Fruit fly (Drosophila melanogaster) whole organism, embryonic: Measurements from ENCODE around the gene CG33110.

ENCODE experiments used
- BEAF-32 ChIP-seq: fragments of 200-800 bp; sonication (Bioruptor generic); optimal IDR thresholded peaks from 3 replicates; lab custom pipeline; 2017; ENCODE audit warnings: missing biosample characterization, missing genetic modification characterization, mild to moderate bottlenecking, moderate library complexity, missing genetic modification reagents
- CG10959 ChIP-seq: fragments of 200-800 bp; sonication (Bioruptor generic); IDR thresholded peaks from 2 replicates; pipeline ENCODE4 v1.3.6; 2022; ENCODE audit warnings: missing biosample characterization, missing genetic modification characterization
- CG11085 ChIP-seq: fragments of 200-800 bp; sonication (Bioruptor generic); IDR thresholded peaks from 2 replicates; pipeline ENCODE4 v1.3.6; 2022; ENCODE audit warnings: missing biosample characterization, missing genetic modification characterization
- CG11560 ChIP-seq: fragments of 200-800 bp; sonication (Bioruptor generic); IDR thresholded peaks from 3 replicates; pipeline ENCODE4 v1.3.6; 2022; ENCODE audit warnings: missing biosample characterization, missing genetic modification characterization
- CG11723 ChIP-seq: fragments of 200-800 bp; sonication (Bioruptor generic); optimal IDR thresholded peaks from 2 replicates; lab custom pipeline; 2017; ENCODE audit warnings: missing biosample characterization, mild to moderate bottlenecking, missing genetic modification characterization
- CG12155 ChIP-seq: fragments of 200-800 bp; sonication (Bioruptor generic); optimal IDR thresholded peaks from 3 replicates; lab custom pipeline; 2016; ENCODE audit warnings: missing biosample characterization, missing genetic modification characterization
- CG12769 ChIP-seq: fragments of 200-800 bp; sonication (Bioruptor generic); optimal IDR thresholded peaks from 2 replicates; lab custom pipeline; 2019; ENCODE audit warnings: missing biosample characterization, mild to moderate bottlenecking, missing genetic modification characterization, moderate library complexity
- CG12942 ChIP-seq: fragments of 200-800 bp; sonication (Bioruptor generic); optimal IDR thresholded peaks from 3 replicates; lab custom pipeline; 2016; ENCODE audit warnings: missing biosample characterization, missing genetic modification characterization
- CG13775 ChIP-seq: fragments of 200-800 bp; sonication (Bioruptor generic); optimal IDR thresholded peaks from 3 replicates; lab custom pipeline; 2017; ENCODE audit warnings: missing biosample characterization, mild to moderate bottlenecking, missing genetic modification characterization
- CG15479 ChIP-seq: fragments of 200-800 bp; sonication (Bioruptor generic); optimal IDR thresholded peaks from 3 replicates; lab custom pipeline; 2019; ENCODE audit warnings: missing biosample characterization, mild to moderate bottlenecking, missing genetic modification characterization, moderate library complexity
- CG15601 ChIP-seq: fragments of 200-800 bp; sonication (Bioruptor generic); optimal IDR thresholded peaks from 3 replicates; lab custom pipeline; 2019; ENCODE audit warnings: missing biosample characterization, mild to moderate bottlenecking, missing genetic modification characterization, moderate library complexity
- CG1603 ChIP-seq: fragments of 200-800 bp; sonication (Bioruptor generic); optimal IDR thresholded peaks from 2 replicates; lab custom pipeline; 2019; ENCODE audit warnings: missing biosample characterization, mild to moderate bottlenecking, missing genetic modification characterization, moderate library complexity
- CG16863 ChIP-seq: fragments of 200-800 bp; sonication (Bioruptor generic); optimal IDR thresholded peaks from 3 replicates; lab custom pipeline; 2016; ENCODE audit warnings: missing biosample characterization, missing genetic modification characterization
- CG18619 ChIP-seq: fragments of 200-800 bp; sonication (Bioruptor generic); optimal IDR thresholded peaks from 3 replicates; lab custom pipeline; 2017; ENCODE audit warnings: missing biosample characterization, mild to moderate bottlenecking, missing genetic modification characterization
- CG2678 ChIP-seq: fragments of 200-800 bp; sonication (Bioruptor generic); optimal IDR thresholded peaks from 3 replicates; lab custom pipeline; 2019; ENCODE audit warnings: missing biosample characterization, mild to moderate bottlenecking, missing genetic modification characterization, moderate library complexity
- CG31441 ChIP-seq: fragments of 200-800 bp; sonication (Bioruptor generic); IDR thresholded peaks from 2 replicates; pipeline ENCODE4 v1.3.6; 2022; ENCODE audit warnings: missing biosample characterization, missing genetic modification characterization
- CG33213 ChIP-seq: fragments of 200-800 bp; sonication (Bioruptor generic); optimal IDR thresholded peaks from 3 replicates; lab custom pipeline; 2016; ENCODE audit warnings: missing biosample characterization, missing genetic modification characterization
- CG4820 ChIP-seq: fragments of 200-800 bp; sonication (Bioruptor generic); optimal IDR thresholded peaks from 3 replicates; lab custom pipeline; 2016; ENCODE audit warnings: missing biosample characterization, missing genetic modification characterization
- CG6813 ChIP-seq: fragments of 200-800 bp; sonication (Bioruptor generic); optimal IDR thresholded peaks from 2 replicates; lab custom pipeline; 2017; ENCODE audit warnings: missing biosample characterization, missing genetic modification characterization, mild to moderate bottlenecking, moderate library complexity, missing genetic modification reagents
- CG8290 ChIP-seq, 3 experiments: fragments of 200-800 bp; sonication (Bioruptor generic); optimal IDR thresholded peaks; 2 replicates each; lab custom pipeline; 2016 to 2019; ENCODE audit warnings: missing biosample characterization in 3 of 3, missing genetic modification characterization in 3 of 3, mild to moderate bottlenecking in 2 of 3, moderate library complexity in 1 of 3
- CG9727 ChIP-seq: fragments of 200-800 bp; sonication (Bioruptor generic); optimal IDR thresholded peaks from 3 replicates; lab custom pipeline; 2017; ENCODE audit warnings: missing biosample characterization, mild to moderate bottlenecking, missing genetic modification characterization
- Chrac-16 ChIP-seq: fragments of 200-800 bp; sonication (Bioruptor generic); optimal IDR thresholded peaks from 3 replicates; lab custom pipeline; 2016; ENCODE audit warnings: missing biosample characterization, missing genetic modification characterization
- Dip3 ChIP-seq: fragments of 200-800 bp; sonication (Bioruptor generic); optimal IDR thresholded peaks from 3 replicates; lab custom pipeline; 2016; ENCODE audit warnings: missing biosample characterization, missing genetic modification characterization
- GATAe ChIP-seq: fragments of 200-800 bp; sonication (Bioruptor generic); conservative IDR thresholded peaks from 2 replicates; pipeline ENCODE4 v1.3.6; 2022; ENCODE audit warnings: missing biosample characterization, missing genetic modification characterization
- HLHmδ ChIP-seq: fragments of 200-800 bp; sonication (Bioruptor generic); optimal IDR thresholded peaks from 2 replicates; lab custom pipeline; 2018; ENCODE audit warnings: missing biosample characterization, mild to moderate bottlenecking, missing genetic modification characterization, moderate library complexity
- Hr51 ChIP-seq, 2 experiments: fragments of 200-800 bp; sonication (Bioruptor generic); optimal IDR thresholded peaks; 2 replicates in 1 of 2; 3 replicates in 1 of 2; lab custom pipeline; 2016 to 2018; ENCODE audit warnings: missing biosample characterization in 2 of 2, missing genetic modification characterization in 2 of 2, mild to moderate bottlenecking in 1 of 2, moderate library complexity in 1 of 2
- Lim3 ChIP-seq: fragments of 200-800 bp; sonication (Bioruptor generic); IDR thresholded peaks from 2 replicates; pipeline ENCODE4 v1.3.6; 2022; ENCODE audit warnings: missing biosample characterization, missing genetic modification characterization
- MTF-1 ChIP-seq: fragments of 200-800 bp; sonication (Bioruptor generic); optimal IDR thresholded peaks from 2 replicates; lab custom pipeline; 2018; ENCODE audit warnings: missing biosample characterization, mild to moderate bottlenecking, missing genetic modification characterization, borderline replicate concordance
- Max ChIP-seq: fragments of 200-800 bp; sonication (Bioruptor generic); optimal IDR thresholded peaks from 2 replicates; lab custom pipeline; 2016; ENCODE audit warnings: missing biosample characterization, mild to moderate bottlenecking, missing genetic modification characterization
- NC2α ChIP-seq: fragments of 200-800 bp; sonication (Bioruptor generic); optimal IDR thresholded peaks from 2 replicates; lab custom pipeline; 2016; ENCODE audit warnings: missing biosample characterization, missing genetic modification characterization
- Side ChIP-seq: fragments of 200-800 bp; sonication (Bioruptor generic); optimal IDR thresholded peaks from 2 replicates; lab custom pipeline; 2016; ENCODE audit warnings: missing biosample characterization, missing genetic modification characterization
- Sox100B ChIP-seq: fragments of 200-800 bp; sonication (Bioruptor generic); optimal IDR thresholded peaks from 3 replicates; lab custom pipeline; 2018; ENCODE audit warnings: missing biosample characterization, mild to moderate bottlenecking, missing genetic modification characterization
- YL-1 ChIP-seq: fragments of 200-800 bp; sonication (Bioruptor generic); optimal IDR thresholded peaks from 3 replicates; lab custom pipeline; 2017; ENCODE audit warnings: missing biosample characterization, mild to moderate bottlenecking, missing genetic modification characterization
- dm ChIP-seq: fragments of 200-800 bp; sonication (Bioruptor generic); optimal IDR thresholded peaks from 3 replicates; lab custom pipeline; 2016; ENCODE audit warnings: missing biosample characterization, missing genetic modification characterization
- fd102C ChIP-seq: fragments of 200-800 bp; sonication (Bioruptor generic); optimal IDR thresholded peaks from 2 replicates; lab custom pipeline; 2018; ENCODE audit warnings: missing biosample characterization, mild to moderate bottlenecking, missing genetic modification characterization, moderate library complexity
- jigr1 ChIP-seq: fragments of 200-800 bp; sonication (Bioruptor generic); IDR thresholded peaks from 3 replicates; pipeline ENCODE4 v1.3.6; 2022; ENCODE audit warnings: missing biosample characterization, missing genetic modification characterization
- jing ChIP-seq: fragments of 200-800 bp; sonication (Bioruptor generic); optimal IDR thresholded peaks from 2 replicates; lab custom pipeline; 2018; ENCODE audit warnings: missing biosample characterization, mild to moderate bottlenecking, missing genetic modification characterization
- lola ChIP-seq, 3 experiments: fragments of >200 bp in 2 of 3; fragments of 200-800 bp in 1 of 3; sonication (Bioruptor generic) in 1 of 3; optimal IDR thresholded peaks; 2 replicates each; lab custom pipeline; 2017 to 2019; ENCODE audit warnings: missing biosample characterization in 3 of 3, missing genetic modification characterization in 3 of 3, mild to moderate bottlenecking in 1 of 3, moderate library complexity in 1 of 3
- nerfin-2 ChIP-seq: fragments of 200-800 bp; sonication (Bioruptor generic); IDR thresholded peaks from 2 replicates; pipeline ENCODE4 v1.3.6; 2022; ENCODE audit warnings: missing biosample characterization, missing genetic modification characterization; ENCODE audit not compliant: partially characterized antibody
- rib ChIP-seq: fragments of 200-800 bp; sonication (Bioruptor generic); IDR thresholded peaks from 2 replicates; pipeline ENCODE4 v1.3.6; 2022; ENCODE audit warnings: missing biosample characterization, missing genetic modification characterization
- row ChIP-seq: fragments of 200-800 bp; sonication (Bioruptor generic); IDR thresholded peaks from 3 replicates; pipeline ENCODE4 v1.3.6; 2022; ENCODE audit warnings: missing biosample characterization, missing genetic modification characterization
- schlank ChIP-seq: fragments of 200-800 bp; sonication (Bioruptor generic); optimal IDR thresholded peaks from 2 replicates; lab custom pipeline; 2018; ENCODE audit warnings: missing biosample characterization, mild to moderate bottlenecking, missing genetic modification characterization
- shn ChIP-seq: fragments of 200-800 bp; sonication (Bioruptor generic); optimal IDR thresholded peaks from 3 replicates; lab custom pipeline; 2016; ENCODE audit warnings: missing biosample characterization, missing genetic modification characterization
- tgo ChIP-seq: fragments of 200-800 bp; sonication (Bioruptor generic); IDR thresholded peaks from 3 replicates; pipeline ENCODE4 v1.3.6; 2022; ENCODE audit warnings: missing biosample characterization, missing genetic modification characterization
- trh ChIP-seq: fragments of 200-800 bp; sonication (Bioruptor generic); optimal IDR thresholded peaks from 2 replicates; lab custom pipeline; 2016; ENCODE audit warnings: missing biosample characterization, missing genetic modification characterization
- unpg ChIP-seq: fragments of 200-800 bp; sonication (Bioruptor generic); optimal IDR thresholded peaks from 3 replicates; lab custom pipeline; 2018; ENCODE audit warnings: missing biosample characterization, mild to moderate bottlenecking, missing genetic modification characterization, moderate library complexity
- vnd ChIP-seq: fragments of 200-800 bp; sonication (Bioruptor generic); IDR thresholded peaks from 3 replicates; pipeline ENCODE4 v1.3.6; 2022; ENCODE audit warnings: missing biosample characterization, missing genetic modification characterization; ENCODE audit not compliant: partially characterized antibody
- zen ChIP-seq: fragments of 200-800 bp; sonication (Bioruptor generic); optimal IDR thresholded peaks from 3 replicates; lab custom pipeline; 2018; ENCODE audit warnings: missing biosample characterization, mild to moderate bottlenecking, missing genetic modification characterization, moderate library complexity

The CG33110 gene

dm6 chr3R:22590668-22591275 is 20.8 kb downstream of the CG33110 start (continued):
- TF ChIP-seq MTF-1 (GFP tag; lab: Kevin White, UChicago) (peak; percentile 49), zen (tag; lab: Kevin White, UChicago) (no peak), CG12942 (no peak), CG33213 (peak; percentile 18), CG6813 (GFP tag; lab: Kevin White, UChicago) (peak; percentile 42), CG4820 (GFP tag; lab: Kevin White, UChicago) (peak; percentile 63), fd102C (GFP tag; lab: Kevin White, UChicago) (peak; percentile 17), CG18619 (GFP tag; lab: Kevin White, UChicago) (peak; percentile 51), jigr1 (GFP tag; lab: Robert Waterston, UW) (0 out of 3 replicates have a peak, but pooled peaks have one; percentile 13), CG12155 (GFP tag; lab: Kevin White, UChicago) (peak; percentile 13), CG11723 (GFP tag; lab: Kevin White, UChicago) (peak; percentile 42), BEAF-32 (no peak), CG31441 (peak; percentile 82), vnd (no peak), CG8290 (GFP tag; optimal IDR thresholded peaks at IDR 0.05; lab: Kevin White, UChicago) (peak; percentile 52), CG8290 (tag; optimal IDR thresholded peaks at IDR 0.05; lab: Kevin White, UChicago) (peak in 1 of 2 experiments; percentile 21), GATAe (GFP tag; lab: Robert Waterston, UW) (no peak), nerfin-2 (no peak), row (peak; percentile 81), YL-1 (GFP tag; lab: Kevin White, UChicago) (no peak), dm (GFP tag; lab: Kevin White, UChicago) (peak; percentile 9), CG15601 (tag; lab: Kevin White, UChicago) (peak; percentile 76), CG9727 (GFP tag; lab: Kevin White, UChicago) (peak; percentile 83), CG1603 (tag; lab: Kevin White, UChicago) (peak; percentile 36), CG11085 (no peak), schlank (tag; lab: Kevin White, UChicago) (no peak), tgo (GFP tag; lab: Robert Waterston, UW) (no peak), CG12769 (tag; lab: Kevin White, UChicago) (no peak), Lim3 (no peak), CG13775 (GFP tag; lab: Kevin White, UChicago) (peak; percentile 63), jing (peak; percentile 5), lola (GFP tag; optimal IDR thresholded peaks at IDR 0.05; lab: Kevin White, UChicago) (peak in 1 of 3 experiments; percentile 90), CG11560 (tag; lab: Robert Waterston, UW) (no peak), shn (GFP tag; lab: Kevin White, UChicago) (peak; percentile 52), Sox100B (GFP tag; lab: Kevin White, UChicago) (peak; percentile 81), HLHmδ (GFP tag; lab: Kevin White, UChicago) (no peak), rib (GFP tag; lab: Robert Waterston, UW) (no peak), trh (GFP tag; lab: Kevin White, UChicago) (peak; percentile 22), NC2α (GFP tag; lab: Kevin White, UChicago) (peak; percentile 56), Side (GFP tag; lab: Kevin White, UChicago) (peak; percentile 45), CG15479 (GFP tag; lab: Kevin White, UChicago) (no peak), Max (peak; percentile 44), CG2678 (tag; lab: Kevin White, UChicago) (peak; percentile 66), Chrac-16 (GFP tag; lab: Kevin White, UChicago) (peak; percentile 12), Hr51 (GFP tag; optimal IDR thresholded peaks at IDR 0.05; lab: Kevin White, UChicago) (peak; percentile 23 to 72), Dip3 (GFP tag; lab: Kevin White, UChicago) (no peak), CG16863 (GFP tag; lab: Kevin White, UChicago) (peak; percentile 56), unpg (GFP tag; lab: Kevin White, UChicago) (peak; percentile 47), CG10959 (GFP tag; lab: Robert Waterston, UW) (peak; percentile 47; the same call in 1 of the 2 replicates)
